Worm (Caenorhabditis elegans) whole organism, late embryonic: ENCODE data around the gene srr-2.

Experiments used
- C38D4.7 ChIP-seq: fragments of 200-800 bp; sonication (Bioruptor generic); optimal IDR thresholded peaks from 2 replicates; lab custom pipeline; 2018; ENCODE audit warnings: mild to moderate bottlenecking, missing genetic modification characterization, moderate library complexity, missing compliant biosample characterization
- K02D7.2 ChIP-seq: sonication (generic microtip); optimal IDR thresholded peaks from 2 replicates; lab custom pipeline; 2017; ENCODE audit warnings: mild to moderate bottlenecking, missing genetic modification characterization, missing compliant biosample characterization
- T23F11.4 ChIP-seq: fragments of 200-800 bp; sonication (Bioruptor generic); optimal IDR thresholded peaks from 2 replicates; lab custom pipeline; 2018; ENCODE audit warnings: mild to moderate bottlenecking, missing genetic modification characterization, missing compliant biosample characterization
- ama-1 ChIP-seq: fragments of 150-350 bp; optimal IDR thresholded peaks from 2 replicates; lab custom pipeline; 2014
- ceh-18 ChIP-seq: sonication (generic microtip); optimal IDR thresholded peaks from 2 replicates; lab custom pipeline; 2016; ENCODE audit warnings: missing genetic modification characterization, missing compliant biosample characterization
- ceh-19 ChIP-seq: fragments of 200-800 bp; sonication (Bioruptor generic); optimal IDR thresholded peaks from 2 replicates; lab custom pipeline; 2018; ENCODE audit warnings: mild to moderate bottlenecking, missing genetic modification characterization, missing compliant biosample characterization
- ceh-2 ChIP-seq: sonication (generic microtip); optimal IDR thresholded peaks from 2 replicates; lab custom pipeline; 2016; ENCODE audit warnings: missing genotype, missing genetic modification characterization, missing compliant biosample characterization
- ceh-22 ChIP-seq: sonication (generic microtip); optimal IDR thresholded peaks from 2 replicates; lab custom pipeline; 2017; ENCODE audit warnings: missing biosample characterization, missing genetic modification characterization
- ceh-24 ChIP-seq: sonication (generic microtip); optimal IDR thresholded peaks from 2 replicates; lab custom pipeline; 2016; ENCODE audit warnings: mild to moderate bottlenecking, missing genetic modification characterization, missing compliant biosample characterization
- ceh-30 ChIP-seq: fragments of 150-350 bp; optimal IDR thresholded peaks from 2 replicates; lab custom pipeline; 2014; ENCODE audit warnings: missing biosample characterization, missing genetic modification characterization
- ceh-6 ChIP-seq: fragments of 200-800 bp; sonication (Bioruptor generic); optimal IDR thresholded peaks from 2 replicates; lab custom pipeline; 2018; ENCODE audit warnings: mild to moderate bottlenecking, missing genetic modification characterization, missing compliant biosample characterization
- che-1 ChIP-seq: sonication (generic microtip); optimal IDR thresholded peaks from 2 replicates; lab custom pipeline; 2016; ENCODE audit warnings: mild to moderate bottlenecking, missing genetic modification characterization, missing compliant biosample characterization
- ets-4 ChIP-seq: sonication (generic microtip); optimal IDR thresholded peaks from 2 replicates; lab custom pipeline; 2016; ENCODE audit warnings: missing genetic modification characterization, missing compliant biosample characterization
- eyg-1 ChIP-seq: sonication (generic microtip); optimal IDR thresholded peaks from 2 replicates; lab custom pipeline; 2016; ENCODE audit warnings: missing genotype, missing genetic modification characterization, missing compliant biosample characterization
- fax-1 ChIP-seq: sonication (generic microtip); optimal IDR thresholded peaks from 2 replicates; lab custom pipeline; 2016; ENCODE audit warnings: missing genotype, missing genetic modification characterization, missing compliant biosample characterization
- fkh-10 ChIP-seq: fragments of 150-350 bp; optimal IDR thresholded peaks from 2 replicates; lab custom pipeline; 2014; ENCODE audit warnings: missing biosample characterization, missing genetic modification reagents, missing genetic modification characterization
- fkh-6 ChIP-seq: sonication (generic microtip); optimal IDR thresholded peaks from 2 replicates; lab custom pipeline; 2016; ENCODE audit warnings: missing genetic modification characterization, missing compliant biosample characterization
- gmeb-2 ChIP-seq: sonication (generic microtip); optimal IDR thresholded peaks from 2 replicates; lab custom pipeline; 2016; ENCODE audit warnings: missing genetic modification characterization, inconsistent platforms, missing compliant biosample characterization
- hlh-13 ChIP-seq: fragments of 200-800 bp; sonication (Bioruptor generic); optimal IDR thresholded peaks from 2 replicates; lab custom pipeline; 2018; ENCODE audit warnings: mild to moderate bottlenecking, missing genetic modification characterization, missing compliant biosample characterization
- hlh-15 ChIP-seq: sonication (generic microtip); optimal IDR thresholded peaks from 2 replicates; lab custom pipeline; 2016; ENCODE audit warnings: missing genetic modification characterization, missing compliant biosample characterization
- hlh-8 ChIP-seq: sonication (generic microtip); optimal IDR thresholded peaks from 2 replicates; lab custom pipeline; 2016; ENCODE audit warnings: missing genotype, missing genetic modification characterization, missing compliant biosample characterization
- lim-6 ChIP-seq: sonication (generic microtip); optimal IDR thresholded peaks from 2 replicates; lab custom pipeline; 2016; ENCODE audit warnings: missing genetic modification characterization, missing compliant biosample characterization
- lin-11 ChIP-seq: fragments of 200-800 bp; sonication (Bioruptor generic); optimal IDR thresholded peaks from 2 replicates; lab custom pipeline; 2018; ENCODE audit warnings: mild to moderate bottlenecking, missing genetic modification characterization, missing compliant biosample characterization
- nhr-11 ChIP-seq: fragments of 150-350 bp; optimal IDR thresholded peaks from 2 replicates; lab custom pipeline; 2014; ENCODE audit warnings: missing biosample characterization, missing genetic modification characterization
- nhr-232 ChIP-seq: sonication (generic microtip); optimal IDR thresholded peaks from 2 replicates; lab custom pipeline; 2016; ENCODE audit warnings: missing genetic modification characterization, missing compliant biosample characterization
- pat-9 ChIP-seq: fragments of 200-800 bp; sonication (Bioruptor generic); optimal IDR thresholded peaks from 2 replicates; lab custom pipeline; 2018; ENCODE audit warnings: mild to moderate bottlenecking, missing genetic modification characterization, moderate library complexity, missing compliant biosample characterization
- pha-4 ChIP-seq: fragments of 150-350 bp; optimal IDR thresholded peaks from 2 replicates; lab custom pipeline; 2018; ENCODE audit warnings: missing biosample characterization, missing genetic modification reagents, missing genetic modification characterization
- pqm-1 ChIP-seq: sonication (generic microtip); optimal IDR thresholded peaks from 2 replicates; lab custom pipeline; 2016; ENCODE audit warnings: missing genetic modification characterization, missing compliant biosample characterization
- pros-1 ChIP-seq: fragments of 150-350 bp; optimal IDR thresholded peaks from 2 replicates; lab custom pipeline; 2014; ENCODE audit warnings: missing biosample characterization, missing genetic modification reagents, missing genetic modification characterization
- ref-2 ChIP-seq: sonication (generic microtip); optimal IDR thresholded peaks from 2 replicates; lab custom pipeline; 2016; ENCODE audit warnings: missing genetic modification characterization, missing compliant biosample characterization
- sdc-2 ChIP-seq: sonication (generic microtip); optimal IDR thresholded peaks from 2 replicates; lab custom pipeline; 2016; ENCODE audit warnings: missing genotype, missing genetic modification characterization, missing compliant biosample characterization
- sox-2 ChIP-seq: fragments of 200-800 bp; sonication (Bioruptor generic); IDR thresholded peaks from 2 replicates; pipeline ENCODE4 v1.3.6; 2022; ENCODE audit warnings: missing genetic modification reagents, missing genetic modification characterization, missing compliant biosample characterization
- sox-4 ChIP-seq: sonication (generic microtip); optimal IDR thresholded peaks from 2 replicates; lab custom pipeline; 2017; ENCODE audit warnings: mild to moderate bottlenecking, missing genetic modification characterization, inconsistent platforms, missing compliant biosample characterization
- tbx-7 ChIP-seq: sonication (generic microtip); optimal IDR thresholded peaks from 2 replicates; lab custom pipeline; 2016; ENCODE audit warnings: missing genotype, missing genetic modification characterization, missing compliant biosample characterization
- ttx-3 ChIP-seq: sonication (generic microtip); optimal IDR thresholded peaks from 2 replicates; lab custom pipeline; 2016; ENCODE audit warnings: missing genetic modification reagents, missing genetic modification characterization, missing compliant biosample characterization
- unc-55 ChIP-seq: sonication (generic microtip); optimal IDR thresholded peaks from 2 replicates; lab custom pipeline; 2017; ENCODE audit warnings: missing biosample characterization, missing genetic modification reagents, missing genetic modification characterization
- unc-86 ChIP-seq: sonication (generic microtip); optimal IDR thresholded peaks from 2 replicates; lab custom pipeline; 2016; ENCODE audit warnings: missing genetic modification characterization, missing compliant biosample characterization

The srr-2 gene

ce11 chrV:19257653-19258052, 40.7 kb upstream of the srr-2 start, which contains the start of gene F21D9.3:
Gene F21D9.3 (minus strand): TSS chrV:19257753.
- TF ChIP-seq hlh-15 = no peak
- no peak for TF ChIP-seq unc-86 (tag; lab: Kevin White, UChicago)

DNA sequence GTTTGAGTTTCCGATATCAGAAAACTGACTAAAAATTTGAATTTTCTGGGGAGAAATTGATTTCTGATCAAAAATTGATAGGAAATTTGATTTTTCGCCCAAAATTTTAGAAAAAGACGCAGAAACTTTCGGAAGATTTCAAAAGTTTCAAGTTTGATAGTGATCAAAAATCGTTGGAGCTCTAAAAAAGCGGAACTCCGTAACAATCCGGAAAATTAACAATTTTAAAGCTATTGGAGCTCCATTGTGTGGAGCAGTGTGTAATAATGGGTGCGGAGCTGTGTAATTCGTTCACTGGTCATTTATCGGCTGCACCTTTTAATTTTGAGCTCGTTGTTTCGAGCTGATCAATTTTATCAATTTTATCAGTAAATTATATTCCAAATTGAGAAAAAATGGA, 36.5 kb upstream of the srr-2 start, which contains the start of gene F21D9.4:
TSS of gene F21D9.4 (plus strand) at position 301 of the 400 bp plus-strand sequence.
- TF ChIP-seq unc-55 (GFP tag; lab: Kevin White, UChicago) (no peak), ceh-22 (no peak), tbx-7 (no peak), ets-4 (no peak), sox-2 (no peak), hlh-8 (no peak), ceh-24 (tag; lab: Kevin White, UChicago) (no peak), ceh-6 (GFP tag; lab: Kevin White, UChicago) (no peak), pha-4 (tag; lab: Kevin White, UChicago) (no peak), ceh-19 (GFP tag; lab: Kevin White, UChicago) (no peak), pqm-1 (tag; lab: Kevin White, UChicago) (no peak), sox-4 (tag; lab: Kevin White, UChicago) (no peak), ref-2 (tag; lab: Kevin White, UChicago) (no peak), unc-86 (tag; lab: Kevin White, UChicago) (no peak)

DNA sequence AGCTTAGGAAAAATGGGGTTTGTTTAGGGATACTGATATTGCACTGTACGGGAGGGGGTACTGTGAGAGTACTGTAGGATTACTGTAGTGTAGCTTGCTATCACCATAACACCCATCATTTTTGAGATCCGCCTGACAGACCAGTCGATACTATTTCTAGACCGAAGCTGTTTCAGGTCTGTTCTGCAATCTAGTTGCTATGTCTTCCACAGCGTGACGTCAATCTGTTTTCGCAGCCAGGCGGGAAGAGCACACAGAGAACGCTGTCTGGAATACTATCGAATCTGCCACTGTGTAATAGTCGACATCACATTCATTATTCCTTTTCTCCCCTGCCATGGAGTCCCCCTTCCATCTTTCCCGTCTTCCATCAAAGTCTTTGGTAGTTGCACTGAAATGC, 34.9 kb upstream of the srr-2 start, which contains the start of gene F21D9.11:
TSS of gene F21D9.11 (plus strand) at position 301 of the 400 bp plus-strand sequence.
- TF ChIP-seq ceh-30 (tag; lab: Kevin White, UChicago) (no peak), gmeb-2 (tag; lab: Kevin White, UChicago) (no peak), pat-9 (no peak), lin-11 (no peak), ceh-18 (tag; lab: Kevin White, UChicago) (no peak), pros-1 (tag; lab: Kevin White, UChicago) (no peak), T23F11.4 (GFP tag; lab: Kevin White, UChicago) (no peak), ama-1 (lab: Kevin White, UChicago) (no peak), sdc-2 (tag; lab: Kevin White, UChicago) (no peak), eyg-1 (tag; lab: Kevin White, UChicago) (no peak), fkh-10 (GFP tag; lab: Kevin White, UChicago) (no peak), ceh-2 (tag; lab: Kevin White, UChicago) (no peak), che-1 (no peak), fkh-6 (tag; lab: Kevin White, UChicago) (no peak), K02D7.2 (no peak), hlh-15 (no peak), fax-1 (tag; lab: Kevin White, UChicago) (no peak), hlh-13 (no peak)

- no peak for TF ChIP-seq hlh-15
- TF ChIP-seq ceh-24 (tag; lab: Kevin White, UChicago) = no peak
- no peak for TF ChIP-seq nhr-232 (tag; lab: Kevin White, UChicago)
- TF ChIP-seq nhr-11 (tag; lab: Kevin White, UChicago) = no peak
- no peak for TF ChIP-seq ttx-3 (tag; lab: Kevin White, UChicago)
- TF ChIP-seq lim-6 (tag; lab: Kevin White, UChicago) = no peak
- TF ChIP-seq eyg-1 (tag; lab: Kevin White, UChicago) = no peak
- TF ChIP-seq fkh-6 (tag; lab: Kevin White, UChicago) = no peak
- TF ChIP-seq ceh-2 (tag; lab: Kevin White, UChicago) = no peak
- no peak for TF ChIP-seq ceh-22
- TF ChIP-seq gmeb-2 (tag; lab: Kevin White, UChicago) = no peak
- no peak for TF ChIP-seq C38D4.7 (GFP tag; lab: Kevin White, UChicago)
These were observed 34.0 kb upstream of the srr-2 start, which contains the start of gene str-81 for ce11 chrV:19250983-19251382. Gene str-81 (minus strand): TSS chrV:19251083.
